Fruit fly (Drosophila melanogaster): ENCODE results near the gene CG32645.

- peak; percentile 98 for TF ChIP-seq Rel (GFP tag; optimal IDR thresholded peaks at IDR 0.05)
- TF ChIP-seq Rel (tag; optimal IDR thresholded peaks at IDR 0.05): peak; percentile 94
- peak; percentile 98 for TF ChIP-seq psq (GFP tag; optimal IDR thresholded peaks at IDR 0.05)
- peak; percentile 99 for TF ChIP-seq ey (GFP tag; optimal IDR thresholded peaks at IDR 0.05)
- TF ChIP-seq h (GFP tag; optimal IDR thresholded peaks at IDR 0.05): peak; percentile 99
- TF ChIP-seq sv (GFP tag; optimal IDR thresholded peaks at IDR 0.05): peak; percentile 99
- TF ChIP-seq usp (GFP tag; optimal IDR thresholded peaks at IDR 0.05): no peak
Observed at dm6 chrX:13131063-13131773, 7.8 kb upstream of the CG32645 start.
